Fruit fly (Drosophila melanogaster) whole organism, adult: ENCODE measurements around the gene nAChRalpha7.

Experiments
- CG12768 ChIP-seq: fragments of 200-800 bp; sonication (Bioruptor generic); optimal IDR thresholded peaks from 2 replicates; lab custom pipeline; 2017; ENCODE audit warnings: missing biosample characterization, missing genetic modification characterization, mild to moderate bottlenecking, moderate library complexity, missing genetic modification reagents
- CG14711 ChIP-seq: fragments of 200-800 bp; sonication (Bioruptor generic); optimal IDR thresholded peaks from 2 replicates; lab custom pipeline; 2018; ENCODE audit warnings: missing biosample characterization, mild to moderate bottlenecking, missing genetic modification characterization, moderate library complexity
- Mnt ChIP-seq: fragments of 200-800 bp; sonication (Bioruptor generic); optimal IDR thresholded peaks from 2 replicates; lab custom pipeline; 2016; ENCODE audit warnings: missing biosample characterization, mild to moderate bottlenecking, missing genetic modification characterization
- cic ChIP-seq: fragments of 200-800 bp; sonication (Bioruptor generic); optimal IDR thresholded peaks from 2 replicates; lab custom pipeline; 2017; ENCODE audit warnings: missing biosample characterization, mild to moderate bottlenecking, missing genetic modification characterization, moderate library complexity
- cnc ChIP-seq, 2 experiments: fragments of >200 bp; optimal IDR thresholded peaks; 2 replicates each; lab custom pipeline; 2017
- kay ChIP-seq: fragments of 200-800 bp; sonication (Bioruptor generic); peaks from one replicate; lab custom pipeline; 2016; ENCODE audit warnings: missing biosample characterization, missing genetic modification characterization, borderline replicate concordance
- ovo ChIP-seq: fragments of 200-800 bp; sonication (Bioruptor generic); optimal IDR thresholded peaks from 2 replicates; lab custom pipeline; 2016; ENCODE audit warnings: missing biosample characterization, missing genetic modification characterization

dm6 chrX:19318924-19319323 lies 29.3 kb downstream of the nAChRalpha7 start:
- no peak for TF ChIP-seq cic (GFP tag; lab: Kevin White, UChicago)
- TF ChIP-seq CG14711 (tag; lab: Kevin White, UChicago): no peak
- TF ChIP-seq kay (GFP tag; lab: Kevin White, UChicago): no peak
- TF ChIP-seq cnc (optimal IDR thresholded peaks at IDR 0.05; lab: Kevin White, UChicago): no peak
- no peak for TF ChIP-seq ovo (GFP tag; lab: Kevin White, UChicago)
- TF ChIP-seq Mnt (GFP tag; lab: Kevin White, UChicago): no peak
- TF ChIP-seq CG12768 (GFP tag; lab: Kevin White, UChicago): no peak
